Fruit fly (Drosophila melanogaster): ENCODE measurements around the gene crb.

DNA sequence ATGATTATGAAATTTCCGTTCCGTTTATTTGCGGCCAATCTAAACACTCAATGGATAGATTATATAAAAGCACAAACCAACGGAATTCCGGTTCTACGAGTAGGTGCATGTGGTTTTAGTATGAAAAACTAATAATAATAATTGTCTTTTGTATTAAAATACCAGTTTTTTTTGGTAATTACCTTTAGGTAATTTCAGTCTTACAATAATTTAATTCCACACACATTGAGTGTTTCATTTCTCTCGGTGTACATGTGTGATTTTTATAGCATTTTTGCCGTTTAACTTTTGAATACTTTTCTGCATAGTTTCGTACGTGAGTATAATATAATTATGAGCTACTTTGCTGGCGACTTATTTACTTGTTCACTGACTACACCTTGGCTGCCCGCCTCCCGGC lies 8.2 kb downstream of the crb start:
- TF ChIP-seq psq (GFP tag; optimal IDR thresholded peaks at IDR 0.05) (no peak), Sry-δ (GFP tag; optimal IDR thresholded peaks at IDR 0.05) (no peak), CG8089 (GFP tag; optimal IDR thresholded peaks at IDR 0.05) (no peak), CG12219 (GFP tag; optimal IDR thresholded peaks at IDR 0.05) (no peak), CG4617 (GFP tag; optimal IDR thresholded peaks at IDR 0.05; ENCODE audit: borderline replicate concordance) (no peak), CG13296 (GFP tag; optimal IDR thresholded peaks at IDR 0.05) (no peak), ash1 (GFP tag; optimal IDR thresholded peaks at IDR 0.05) (no peak), CG7839 (tag; optimal IDR thresholded peaks at IDR 0.05) (no peak), pita (GFP tag; optimal IDR thresholded peaks at IDR 0.05) (no peak), E2f2 (GFP tag; IDR thresholded peaks at IDR 0.05) (no peak), CG6813 (GFP tag; optimal IDR thresholded peaks at IDR 0.05) (no peak), CG10321 (GFP tag; IDR thresholded peaks at IDR 0.05) (no peak)

Measured in whole organism, embryonic.